Fruit fly (Drosophila melanogaster): ENCODE data around the gene mamo.

The mamo gene

dm6 chrX:13817418-13818171 is 172.7 kb downstream of the mamo start (continued):
- TF ChIP-seq cg (GFP tag; optimal IDR thresholded peaks at IDR 0.05) = peak; percentile 13
- TF ChIP-seq CG11695 (GFP tag; IDR thresholded peaks at IDR 0.05) = 0 out of 3 replicates have a peak, but pooled peaks have one; percentile 46
- peak; percentile 43; the same call in 1 of the 2 replicates for TF ChIP-seq rib (GFP tag; IDR thresholded peaks at IDR 0.05)
- TF ChIP-seq Hr51 (GFP tag; optimal IDR thresholded peaks at IDR 0.05) = peak in 1 of 2 experiments; percentile 69
- peak; percentile 14 for TF ChIP-seq CG9817 (tag; optimal IDR thresholded peaks at IDR 0.05)
- TF ChIP-seq crp (GFP tag; optimal IDR thresholded peaks at IDR 0.05) = no peak
- TF ChIP-seq Eip74EF (GFP tag; optimal IDR thresholded peaks at IDR 0.05) = no peak
- peak; percentile 24 for TF ChIP-seq CG2712 (tag; optimal IDR thresholded peaks at IDR 0.05)
- peak; percentile 61 for TF ChIP-seq Drgx (GFP tag; IDR thresholded peaks at IDR 0.05)
- peak; percentile 70 for TF ChIP-seq CG15269 (tag; optimal IDR thresholded peaks at IDR 0.05)
- TF ChIP-seq bsh (GFP tag; optimal IDR thresholded peaks at IDR 0.05) = peak in 1 of 2 experiments; percentile 51
- TF ChIP-seq zf30C (GFP tag; optimal IDR thresholded peaks at IDR 0.05) = no peak
- TF ChIP-seq Hsf (GFP tag; optimal IDR thresholded peaks at IDR 0.05) = peak; percentile 40
- 0 out of 2 replicates have a peak, but pooled peaks have one; percentile 17 for TF ChIP-seq CG1024 (GFP tag; IDR thresholded peaks at IDR 0.05)
- TF ChIP-seq chinmo (GFP tag; IDR thresholded peaks at IDR 0.05; ENCODE audit: partially characterized antibody) = peak; percentile 66; the same call in 1 of the 4 replicates
- peak; percentile 42 for TF ChIP-seq Blimp-1 (GFP tag; optimal IDR thresholded peaks at IDR 0.05)
- peak; percentile 40 for TF ChIP-seq CG9727 (GFP tag; optimal IDR thresholded peaks at IDR 0.05)
- TF ChIP-seq nmo (GFP tag; optimal IDR thresholded peaks at IDR 0.05) = peak; percentile 10
- no peak for TF ChIP-seq CG14710 (tag; optimal IDR thresholded peaks at IDR 0.05)
- peak; percentile 67 for TF ChIP-seq CG2120 (GFP tag; optimal IDR thresholded peaks at IDR 0.05)
- peak; percentile 21 for TF ChIP-seq CG12659 (GFP tag; optimal IDR thresholded peaks at IDR 0.05)
- peak; percentile 27 for TF ChIP-seq CG12071 (GFP tag; optimal IDR thresholded peaks at IDR 0.05)
- TF ChIP-seq grau (tag; optimal IDR thresholded peaks at IDR 0.05) = peak; percentile 63
- TF ChIP-seq scrt (GFP tag; optimal IDR thresholded peaks at IDR 0.05) = peak; percentile 4
- peak; percentile 60 for TF ChIP-seq Xrp1 (GFP tag; IDR thresholded peaks at IDR 0.05)
- TF ChIP-seq CG16815 (GFP tag; optimal IDR thresholded peaks at IDR 0.05) = no peak
- no peak for TF ChIP-seq cad (GFP tag; optimal IDR thresholded peaks at IDR 0.05)
- TF ChIP-seq run (tag; optimal IDR thresholded peaks at IDR 0.05) = peak; percentile 14
- TF ChIP-seq esg (GFP tag; conservative IDR thresholded peaks at IDR 0.05) = 0 out of 2 replicates have a peak, but pooled peaks have one; percentile 32
- TF ChIP-seq CG4360 (GFP tag; IDR thresholded peaks at IDR 0.05) = no peak
- TF ChIP-seq lab (GFP tag; optimal IDR thresholded peaks at IDR 0.05) = peak; percentile 55
- TF ChIP-seq CG8924 (tag; optimal IDR thresholded peaks at IDR 0.05) = peak; percentile 29
- TF ChIP-seq nau (GFP tag; optimal IDR thresholded peaks at IDR 0.05) = peak; percentile 71
- peak; percentile 19 for TF ChIP-seq CrebB (tag; optimal IDR thresholded peaks at IDR 0.05)
- TF ChIP-seq ATbp (GFP tag; optimal IDR thresholded peaks at IDR 0.05) = peak; percentile 5
- TF ChIP-seq odd (GFP tag; optimal IDR thresholded peaks at IDR 0.05) = peak; percentile 21
- peak; percentile 30 for TF ChIP-seq CG13624 (GFP tag; optimal IDR thresholded peaks at IDR 0.05)
- no peak for TF ChIP-seq hbn (GFP tag; IDR thresholded peaks at IDR 0.05; ENCODE audit: partially characterized antibody)
- TF ChIP-seq CG34224 (GFP tag; IDR thresholded peaks at IDR 0.05; ENCODE audit: partially characterized antibody) = no peak
- no peak for TF ChIP-seq p53 (GFP tag; optimal IDR thresholded peaks at IDR 0.05)
- TF ChIP-seq Meics (GFP tag; optimal IDR thresholded peaks at IDR 0.05) = peak; percentile 64
- TF ChIP-seq CG17359 (tag; optimal IDR thresholded peaks at IDR 0.05) = peak; percentile 46
- peak; percentile 62; the same call in 1 of the 2 replicates for TF ChIP-seq vvl (GFP tag; IDR thresholded peaks at IDR 0.05)
- no peak for TF ChIP-seq HLH54F (GFP tag; optimal IDR thresholded peaks at IDR 0.05)
- TF ChIP-seq dmrt99B (tag; optimal IDR thresholded peaks at IDR 0.05) = peak; percentile 59
- TF ChIP-seq CG14014 (GFP tag; IDR thresholded peaks at IDR 0.05) = 0 out of 2 replicates have a peak, but pooled peaks have one; percentile 19

Measured in whole organism, embryonic.